Fruit fly (Drosophila melanogaster) whole organism, wandering third instar larva: ENCODE measurements around the gene jub.

ENCODE experiments used
- Abd-B ChIP-seq: fragments of >200 bp; optimal IDR thresholded peaks from 2 replicates; lab custom pipeline; 2017; ENCODE audit warnings: missing biosample characterization, missing genetic modification characterization
- CG32264 ChIP-seq: fragments of 200-800 bp; sonication (Bioruptor generic); optimal IDR thresholded peaks from 2 replicates; lab custom pipeline; 2016; ENCODE audit warnings: missing biosample characterization, missing genetic modification characterization
- CG9705 ChIP-seq: fragments of 200-800 bp; sonication (Bioruptor generic); optimal IDR thresholded peaks from 2 replicates; lab custom pipeline; 2018; ENCODE audit warnings: missing biosample characterization, mild to moderate bottlenecking, missing genetic modification characterization
- CrebA ChIP-seq: fragments of 200-800 bp; sonication (Bioruptor generic); optimal IDR thresholded peaks from 2 replicates; lab custom pipeline; 2016; ENCODE audit warnings: missing biosample characterization, mild to moderate bottlenecking, missing genetic modification characterization, borderline replicate concordance
- Dfd ChIP-seq: fragments of >200 bp; optimal IDR thresholded peaks from 2 replicates; lab custom pipeline; 2017; ENCODE audit warnings: missing biosample characterization, missing genetic modification characterization
- Dif ChIP-seq: fragments of 200-275, 200-300 bp; sonication (Bioruptor generic); optimal IDR thresholded peaks from 2 replicates; lab custom pipeline; 2018; ENCODE audit warnings: missing biosample characterization, missing genetic modification characterization; ENCODE audit not compliant: partially characterized antibody
- GATAd ChIP-seq: sonication (Bioruptor generic); optimal IDR thresholded peaks from 2 replicates; lab custom pipeline; 2016; ENCODE audit warnings: missing biosample characterization, missing genetic modification characterization
- HLH106 ChIP-seq: fragments of 200-800 bp; optimal IDR thresholded peaks from 3 replicates; lab custom pipeline; 2019; ENCODE audit warnings: missing biosample characterization, mild to moderate bottlenecking, missing genetic modification characterization, moderate library complexity
- Hnf4 ChIP-seq: fragments of 200-800 bp; sonication (Bioruptor generic); optimal IDR thresholded peaks from 2 replicates; lab custom pipeline; 2016; ENCODE audit warnings: missing biosample characterization, mild to moderate bottlenecking, missing genetic modification characterization
- Hr78 ChIP-seq: fragments of >200 bp; optimal IDR thresholded peaks from 2 replicates; lab custom pipeline; 2017; ENCODE audit warnings: missing biosample characterization, missing genetic modification characterization
- Hr83 ChIP-seq: fragments of 200-300 bp; sonication (Bioruptor generic); optimal IDR thresholded peaks from 2 replicates; lab custom pipeline; 2016; ENCODE audit warnings: missing biosample characterization, mild to moderate bottlenecking, missing genetic modification characterization, moderate library complexity; ENCODE audit not compliant: poor library complexity, severe bottlenecking
- Jra ChIP-seq: sonication (Bioruptor generic); optimal IDR thresholded peaks from 2 replicates; lab custom pipeline; 2016; ENCODE audit warnings: missing biosample characterization, missing genetic modification characterization
- Mio ChIP-seq: sonication (Bioruptor generic); optimal IDR thresholded peaks from 2 replicates; lab custom pipeline; 2016; ENCODE audit warnings: missing biosample characterization, missing genetic modification characterization
- Myc ChIP-seq: fragments of >200 bp; optimal IDR thresholded peaks from 2 replicates; lab custom pipeline; 2017
- N ChIP-seq: fragments of >200 bp; optimal IDR thresholded peaks from 2 replicates; lab custom pipeline; 2018; ENCODE audit warnings: missing biosample characterization, missing external identifiers, missing genetic modification characterization
- OdsH ChIP-seq: fragments of 200-800 bp; sonication (Bioruptor generic); optimal IDR thresholded peaks from 2 replicates; lab custom pipeline; 2016; ENCODE audit warnings: missing biosample characterization, mild to moderate bottlenecking, missing genetic modification characterization
- Rel ChIP-seq, 2 experiments: fragments of 200-800 bp; sonication (Bioruptor generic) in 1 of 2; optimal IDR thresholded peaks; 2 replicates in 1 of 2; 3 replicates in 1 of 2; lab custom pipeline; 2016 to 2019; ENCODE audit warnings: mild to moderate bottlenecking in 2 of 2, missing biosample characterization in 2 of 2, missing genetic modification characterization in 2 of 2, moderate library complexity in 1 of 2
- Sp1 ChIP-seq: fragments of 200-800 bp; sonication (Bioruptor generic); optimal IDR thresholded peaks from 3 replicates; lab custom pipeline; 2019; ENCODE audit warnings: missing biosample characterization, mild to moderate bottlenecking, missing genetic modification characterization, moderate library complexity
- Vsx2 ChIP-seq: fragments of 200-300, 225-300 bp; sonication (Bioruptor generic); optimal IDR thresholded peaks from 2 replicates; lab custom pipeline; 2018; ENCODE audit warnings: missing biosample characterization, missing genetic modification characterization; ENCODE audit not compliant: partially characterized antibody
- br ChIP-seq: fragments of 200-800 bp; sonication (Bioruptor generic); optimal IDR thresholded peaks from 2 replicates; lab custom pipeline; 2016; ENCODE audit warnings: missing biosample characterization, missing genetic modification characterization
- brk ChIP-seq: fragments of 200-800 bp; sonication (Bioruptor generic); optimal IDR thresholded peaks from 2 replicates; lab custom pipeline; 2016; ENCODE audit warnings: missing biosample characterization, mild to moderate bottlenecking, missing genetic modification characterization
- dl ChIP-seq, 2 experiments: fragments of 175-275, 200-275 bp in 1 of 2; fragments of 200-275 bp in 1 of 2; sonication (Bioruptor generic); optimal IDR thresholded peaks; lab custom pipeline; 2018; ENCODE audit warnings: mild to moderate bottlenecking in 2 of 2, missing biosample characterization in 2 of 2, missing genetic modification characterization in 2 of 2, moderate library complexity in 2 of 2; ENCODE audit not compliant: partially characterized antibody in 2 of 2, insufficient read depth in 1 of 2
- dmrt93B ChIP-seq: fragments of 200-800 bp; sonication (Bioruptor generic); optimal IDR thresholded peaks from 2 replicates; lab custom pipeline; 2018; ENCODE audit warnings: missing biosample characterization, mild to moderate bottlenecking, missing genetic modification characterization
- dsf ChIP-seq: sonication (Bioruptor generic); optimal IDR thresholded peaks from 2 replicates; lab custom pipeline; 2016; ENCODE audit warnings: missing biosample characterization, missing genetic modification characterization, borderline replicate concordance
- ey ChIP-seq: fragments of 200-800 bp; sonication (Bioruptor generic); optimal IDR thresholded peaks from 2 replicates; lab custom pipeline; 2016; ENCODE audit warnings: missing biosample characterization, missing genetic modification characterization
- foxo ChIP-seq, 2 experiments: fragments of 200-800 bp; sonication (Bioruptor generic); optimal IDR thresholded peaks; 2 replicates in 1 of 2; 3 replicates in 1 of 2; lab custom pipeline; 2016 to 2017; ENCODE audit warnings: missing biosample characterization in 2 of 2, missing genetic modification characterization in 2 of 2
- fru ChIP-seq: fragments of 200-800 bp; sonication (Bioruptor generic); optimal IDR thresholded peaks from 3 replicates; lab custom pipeline; 2016; ENCODE audit warnings: missing biosample characterization, mild to moderate bottlenecking, missing genetic modification characterization
- h ChIP-seq: fragments of 200-800 bp; sonication (Bioruptor generic); optimal IDR thresholded peaks from 3 replicates; lab custom pipeline; 2016; ENCODE audit warnings: missing biosample characterization, mild to moderate bottlenecking, missing genetic modification characterization
- jim ChIP-seq: fragments of 175-275, 200-325 bp; sonication (Bioruptor generic); optimal IDR thresholded peaks from 2 replicates; lab custom pipeline; 2016; ENCODE audit warnings: missing biosample characterization, mild to moderate bottlenecking, missing genetic modification characterization
- lola ChIP-seq: fragments of >200 bp; optimal IDR thresholded peaks from 2 replicates; lab custom pipeline; 2017; ENCODE audit warnings: missing biosample characterization, missing genetic modification characterization
- pan ChIP-seq: fragments of >200 bp; optimal IDR thresholded peaks from 2 replicates; lab custom pipeline; 2017
- psq ChIP-seq: fragments of 200-800 bp; sonication (Bioruptor generic); optimal IDR thresholded peaks from 3 replicates; lab custom pipeline; 2017; ENCODE audit warnings: missing biosample characterization, mild to moderate bottlenecking, missing genetic modification characterization, moderate library complexity
- rgr ChIP-seq: fragments of 200-800 bp; sonication (Bioruptor generic); optimal IDR thresholded peaks from 3 replicates; lab custom pipeline; 2016; ENCODE audit warnings: missing biosample characterization, mild to moderate bottlenecking, missing genetic modification characterization
- sage ChIP-seq: fragments of 200-800 bp; sonication (Bioruptor generic); optimal IDR thresholded peaks from 2 replicates; lab custom pipeline; 2016; ENCODE audit warnings: missing biosample characterization, mild to moderate bottlenecking, missing genetic modification characterization
- sv ChIP-seq: fragments of 200-800 bp; sonication (Bioruptor generic); optimal IDR thresholded peaks from 3 replicates; lab custom pipeline; 2016; ENCODE audit warnings: missing biosample characterization, missing genetic modification characterization
- tai ChIP-seq: sonication (Bioruptor generic); optimal IDR thresholded peaks from 2 replicates; lab custom pipeline; 2016; ENCODE audit warnings: missing biosample characterization, missing genetic modification characterization
- usp ChIP-seq: fragments of >200 bp; optimal IDR thresholded peaks from 2 replicates; lab custom pipeline; 2017; ENCODE audit warnings: missing biosample characterization, missing genetic modification characterization
- woc ChIP-seq: sonication (Bioruptor generic); optimal IDR thresholded peaks from 2 replicates; lab custom pipeline; 2016; ENCODE audit warnings: missing biosample characterization, mild to moderate bottlenecking, missing genetic modification characterization

Gene jub

dm6 chrX:13830029-13830428, at the start of gene jub:
Gene jub, minus strand, starts transcription at chrX:13830317.
- TF ChIP-seq sage (GFP tag; lab: Kevin White, UChicago) (no peak), foxo (GFP tag; optimal IDR thresholded peaks at IDR 0.05; lab: Kevin White, UChicago) (no peak), dmrt93B (GFP tag; lab: Kevin White, UChicago) (no peak), rgr (GFP tag; lab: Kevin White, UChicago) (no peak), jim (no peak), fru (GFP tag; lab: Kevin White, UChicago) (no peak), Abd-B (GFP tag; lab: Kevin White, UChicago) (no peak), Vsx2 (GFP tag; lab: Kevin White, UChicago) (no peak), Hnf4 (GFP tag; lab: Kevin White, UChicago) (no peak), Sp1 (GFP tag; lab: Kevin White, UChicago) (no peak)
- TF ChIP-seq, all 38 proteins: peak for 0

- TF ChIP-seq Sp1 (GFP tag; lab: Kevin White, UChicago) (peak; percentile 28), fru (GFP tag; lab: Kevin White, UChicago) (no peak), Dfd (GFP tag; lab: Kevin White, UChicago) (peak; percentile 96), N (GFP tag; lab: Kevin White, UChicago) (peak; percentile 21)
Measured at dm6 chrX:13879169-13879821, 49.2 kb upstream of the jub start.

DNA sequence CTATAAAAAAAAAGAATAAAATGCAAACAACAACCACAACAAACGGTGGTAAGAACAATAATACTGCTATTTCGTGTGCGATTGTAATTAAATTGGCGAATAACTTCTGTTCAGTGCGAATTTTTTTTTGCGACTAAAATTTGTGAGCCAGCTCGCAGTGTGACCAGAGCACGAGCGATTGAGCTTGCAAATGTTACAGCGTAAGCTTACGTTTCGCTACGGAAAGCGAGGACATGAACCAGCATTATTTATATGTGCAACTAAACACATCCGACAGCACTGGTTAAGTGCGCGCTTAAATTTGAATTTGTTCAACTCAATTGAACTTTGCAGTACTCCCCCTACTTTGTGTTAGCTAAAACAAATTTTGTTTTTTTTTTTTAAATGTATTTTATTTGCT, 15.6 kb upstream of the jub start, which contains the start of gene AMPdeam:
AMPdeam (minus strand) TSS at position 139 of the 400 bp plus-strand sequence.
- TF ChIP-seq dsf (GFP tag; lab: Kevin White, UChicago) (peak; percentile 32), Hr83 (GFP tag; lab: Kevin White, UChicago) (peak; percentile 54), woc (no peak), br (no peak), Myc (lab: Kevin White, UChicago) (peak; percentile 9), HLH106 (tag; lab: Kevin White, UChicago) (no peak), GATAd (no peak), h (GFP tag; lab: Kevin White, UChicago) (no peak), pan (lab: Kevin White, UChicago) (no peak), CrebA (no peak), Hnf4 (GFP tag; lab: Kevin White, UChicago) (peak; percentile 35), dmrt93B (GFP tag; lab: Kevin White, UChicago) (no peak), sage (GFP tag; lab: Kevin White, UChicago) (no peak), dl (GFP tag; optimal IDR thresholded peaks at IDR 0.05; lab: Kevin White, UChicago; ENCODE audit: insufficient read depth in 1 of 2, partially characterized antibody in 2 of 2) (no peak), tai (peak; percentile 40), jim (no peak), ey (GFP tag; lab: Kevin White, UChicago) (no peak), Hr78 (GFP tag; lab: Kevin White, UChicago) (no peak), Sp1 (GFP tag; lab: Kevin White, UChicago) (no peak), Vsx2 (GFP tag; lab: Kevin White, UChicago) (no peak), rgr (GFP tag; lab: Kevin White, UChicago) (peak; percentile 46), CG32264 (GFP tag; lab: Kevin White, UChicago) (no peak), Abd-B (GFP tag; lab: Kevin White, UChicago) (no peak), foxo (GFP tag; optimal IDR thresholded peaks at IDR 0.05; lab: Kevin White, UChicago) (peak in 1 of 2 experiments; percentile 48), Jra (GFP tag; lab: Kevin White, UChicago) (peak; percentile 20), Dif (GFP tag; lab: Kevin White, UChicago) (peak; percentile 54), N (GFP tag; lab: Kevin White, UChicago) (no peak), Mio (GFP tag; lab: Kevin White, UChicago) (no peak), CG9705 (GFP tag; lab: Kevin White, UChicago) (no peak), Dfd (GFP tag; lab: Kevin White, UChicago) (no peak), psq (GFP tag; lab: Kevin White, UChicago) (no peak), OdsH (GFP tag; lab: Kevin White, UChicago) (peak; percentile 28), Rel (GFP tag; optimal IDR thresholded peaks at IDR 0.05; lab: Kevin White, UChicago) (no peak), Rel (tag; optimal IDR thresholded peaks at IDR 0.05; lab: Kevin White, UChicago) (peak; percentile 49), brk (peak; percentile 53), lola (GFP tag; lab: Kevin White, UChicago) (no peak), sv (GFP tag; lab: Kevin White, UChicago) (no peak), usp (GFP tag; lab: Kevin White, UChicago) (no peak), fru (GFP tag; lab: Kevin White, UChicago) (peak; percentile 53)
